Fruit fly (Drosophila melanogaster): Measurements from ENCODE around the gene Ugt35E1.

- TF ChIP-seq bab1 (GFP tag; optimal IDR thresholded peaks at IDR 0.05): peak; percentile 75
- peak; percentile 34 for TF ChIP-seq Crg-1 (GFP tag; optimal IDR thresholded peaks at IDR 0.05)
These were observed 48.6 kb upstream of the Ugt35E1 start, which contains the start of gene ZnT86D for dm6 chr3R:11214449-11214950.
